Worm (Caenorhabditis elegans): Measurements from ENCODE around the gene frpr-14.

DNA sequence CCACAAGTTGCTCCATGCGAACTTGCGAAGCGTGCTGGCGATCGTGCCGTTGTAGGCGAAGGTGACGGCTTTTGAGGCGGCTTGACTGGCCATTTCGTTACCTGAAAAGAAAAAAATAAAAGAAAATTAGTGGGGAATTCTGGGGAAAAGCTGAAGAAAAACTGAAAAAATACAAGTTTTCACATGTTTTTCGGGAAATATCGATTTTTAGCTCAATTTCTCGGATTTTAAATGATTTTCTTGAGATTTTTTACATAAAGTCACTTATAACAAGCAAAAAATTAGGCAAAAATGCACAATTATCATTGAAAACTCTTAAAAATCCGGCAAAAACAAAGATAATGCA, 50.2 kb downstream of the frpr-14 start, which contains the start of gene T02H6.11:
- TF ChIP-seq pqm-1 (tag; optimal IDR thresholded peaks at IDR 0.05) = no peak
- TF ChIP-seq snpc-1.2 (GFP tag; IDR thresholded peaks at IDR 0.05) = no peak

Data from whole organism, L4 larva.